Fruit fly (Drosophila melanogaster): ENCODE results near the gene CG13001.

The CG13001 gene

DNA sequence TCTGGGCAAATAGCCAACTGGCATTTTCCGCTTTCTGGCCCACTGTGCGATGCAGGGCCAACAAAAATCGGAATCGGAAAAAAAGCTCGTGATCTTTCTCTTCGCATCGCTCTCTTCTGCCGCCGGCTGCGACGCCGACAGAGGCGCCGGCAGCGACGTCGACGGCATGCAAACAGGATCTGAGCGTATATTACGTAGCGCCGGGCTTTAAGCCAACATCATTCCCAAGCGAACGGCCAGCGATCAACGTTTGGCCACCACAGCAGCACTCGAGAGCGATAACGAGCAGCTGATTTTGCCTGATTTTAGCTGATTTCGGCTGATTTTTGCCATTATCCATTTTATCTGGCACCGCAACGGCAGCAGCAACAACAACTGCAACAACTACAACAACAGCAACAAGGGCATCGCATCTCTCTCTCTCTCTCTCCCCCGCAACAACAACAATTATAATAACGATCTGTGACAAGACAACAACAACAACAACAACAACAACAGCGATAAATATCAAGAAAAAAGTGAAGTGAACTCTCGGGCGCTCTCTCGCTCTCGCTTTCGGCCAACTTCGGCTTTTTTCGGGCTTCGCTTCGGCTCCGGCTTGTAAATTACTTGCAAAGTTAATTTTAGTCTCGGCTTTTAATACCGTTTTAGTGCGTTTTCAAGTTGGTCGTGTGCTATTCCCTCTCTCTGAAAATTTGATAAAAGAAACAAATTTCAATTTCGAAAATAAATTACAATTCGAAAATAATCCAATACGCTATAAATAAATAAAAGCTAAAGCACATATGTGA lies 29.5 kb downstream of the CG13001 start, which contains the start of gene CG4928 (continued):
- TF ChIP-seq Blimp-1 (GFP tag; optimal IDR thresholded peaks at IDR 0.05) (peak; percentile 70), CG31627 (GFP tag; optimal IDR thresholded peaks at IDR 0.05) (no peak), dsx (GFP tag; optimal IDR thresholded peaks at IDR 0.05; ENCODE audit: poor library complexity, severe bottlenecking) (peak; percentile 11), OdsH (GFP tag; optimal IDR thresholded peaks at IDR 0.05) (no peak), eg (GFP tag; IDR thresholded peaks at IDR 0.05) (0 out of 3 replicates have a peak, but pooled peaks have one; percentile 48)

- no peak for TF ChIP-seq Hr39 (GFP tag; optimal IDR thresholded peaks at IDR 0.05)
- no peak for TF ChIP-seq topi (GFP tag; optimal IDR thresholded peaks at IDR 0.05)
- TF ChIP-seq CG8319 (GFP tag; optimal IDR thresholded peaks at IDR 0.05), result no peak
- TF ChIP-seq Hr38 (GFP tag; optimal IDR thresholded peaks at IDR 0.05), result no peak
- no peak for TF ChIP-seq Ets21C (GFP tag; optimal IDR thresholded peaks at IDR 0.05)
- no peak for TF ChIP-seq CG11762 (GFP tag; optimal IDR thresholded peaks at IDR 0.05; ENCODE audit: insufficient read depth)
- TF ChIP-seq CG3919 (GFP tag; optimal IDR thresholded peaks at IDR 0.05), result no peak
- TF ChIP-seq Gug (GFP tag; IDR thresholded peaks at IDR 0.05), result no peak
- no peak for TF ChIP-seq svp (GFP tag)
- TF ChIP-seq dsx (GFP tag; optimal IDR thresholded peaks at IDR 0.05; ENCODE audit: poor library complexity, severe bottlenecking), result no peak
These were observed 30.7 kb downstream of the CG13001 start for dm6 chrX:16911962-16912361.

DNA sequence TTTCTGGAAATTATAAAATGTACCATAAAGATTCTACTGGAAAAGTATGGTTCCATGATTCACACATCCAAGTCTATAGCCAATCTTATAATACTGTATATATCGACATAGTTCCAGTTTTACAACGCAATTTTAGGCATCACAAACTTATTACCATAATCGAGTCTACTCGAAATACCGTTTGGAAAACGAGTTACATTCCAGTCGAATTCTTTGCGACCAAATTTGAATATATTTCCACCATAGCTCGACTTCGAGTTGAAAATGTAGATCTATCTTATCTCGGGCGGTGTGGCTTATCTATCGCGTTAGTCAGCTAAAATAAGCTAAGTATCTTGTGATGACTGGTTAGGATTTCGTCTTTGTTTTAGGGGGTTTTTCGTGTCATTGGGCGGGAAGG lies 32.8 kb downstream of the CG13001 start:
- no peak for TF ChIP-seq CG31627 (GFP tag; optimal IDR thresholded peaks at IDR 0.05)
- TF ChIP-seq CG4318 (GFP tag; optimal IDR thresholded peaks at IDR 0.05), result no peak
- no peak for TF ChIP-seq Ets21C (GFP tag; optimal IDR thresholded peaks at IDR 0.05)
- no peak for TF ChIP-seq CG1621 (tag; optimal IDR thresholded peaks at IDR 0.05)
- no peak for TF ChIP-seq pdm3 (GFP tag; optimal IDR thresholded peaks at IDR 0.05)
- TF ChIP-seq Hr4 (GFP tag; optimal IDR thresholded peaks at IDR 0.05), result no peak
- no peak for TF ChIP-seq Sox14 (GFP tag; optimal IDR thresholded peaks at IDR 0.05)
- no peak for TF ChIP-seq CG6163 (GFP tag; IDR thresholded peaks at IDR 0.05)
- no peak for TF ChIP-seq CG8319 (GFP tag; optimal IDR thresholded peaks at IDR 0.05)
- TF ChIP-seq CG10631 (GFP tag; optimal IDR thresholded peaks at IDR 0.05), result no peak
- TF ChIP-seq Sox102F (GFP tag; optimal IDR thresholded peaks at IDR 0.05), result no peak
- TF ChIP-seq CG34406 (GFP tag; optimal IDR thresholded peaks at IDR 0.05), result no peak
- TF ChIP-seq dsx (GFP tag; optimal IDR thresholded peaks at IDR 0.05; ENCODE audit: poor library complexity, severe bottlenecking), result no peak
- no peak for TF ChIP-seq CG3032 (tag; optimal IDR thresholded peaks at IDR 0.05)

dm6 chrX:16909297-16909696 lies 33.4 kb downstream of the CG13001 start:
- no peak for TF ChIP-seq dac (GFP tag; optimal IDR thresholded peaks at IDR 0.05)
- peak; percentile 54 for TF ChIP-seq fkh (GFP tag; optimal IDR thresholded peaks at IDR 0.05)
- no peak for TF ChIP-seq CG8319 (GFP tag; optimal IDR thresholded peaks at IDR 0.05)
- no peak for TF ChIP-seq CG6808 (GFP tag; optimal IDR thresholded peaks at IDR 0.05)
- TF ChIP-seq Hr4 (GFP tag; optimal IDR thresholded peaks at IDR 0.05), result no peak
- TF ChIP-seq eg (GFP tag; IDR thresholded peaks at IDR 0.05), result no peak
- no peak for TF ChIP-seq CG10669 (GFP tag; optimal IDR thresholded peaks at IDR 0.05)
- peak; percentile 41 for TF ChIP-seq svp (GFP tag)
- no peak for TF ChIP-seq Met (GFP tag; optimal IDR thresholded peaks at IDR 0.05)
- TF ChIP-seq CG7368 (GFP tag; optimal IDR thresholded peaks at IDR 0.05), result no peak
- no peak for TF ChIP-seq Eip93F (GFP tag; optimal IDR thresholded peaks at IDR 0.05)
- no peak for TF ChIP-seq salr (GFP tag; optimal IDR thresholded peaks at IDR 0.05)
- no peak for TF ChIP-seq ss (GFP tag; optimal IDR thresholded peaks at IDR 0.05)
- TF ChIP-seq CG6792 (GFP tag; optimal IDR thresholded peaks at IDR 0.05), result no peak
- no peak for TF ChIP-seq CG3919 (GFP tag; optimal IDR thresholded peaks at IDR 0.05)
